Worm (Caenorhabditis elegans): ENCODE results near the gene T04F8.2.

The T04F8.2 gene

DNA sequence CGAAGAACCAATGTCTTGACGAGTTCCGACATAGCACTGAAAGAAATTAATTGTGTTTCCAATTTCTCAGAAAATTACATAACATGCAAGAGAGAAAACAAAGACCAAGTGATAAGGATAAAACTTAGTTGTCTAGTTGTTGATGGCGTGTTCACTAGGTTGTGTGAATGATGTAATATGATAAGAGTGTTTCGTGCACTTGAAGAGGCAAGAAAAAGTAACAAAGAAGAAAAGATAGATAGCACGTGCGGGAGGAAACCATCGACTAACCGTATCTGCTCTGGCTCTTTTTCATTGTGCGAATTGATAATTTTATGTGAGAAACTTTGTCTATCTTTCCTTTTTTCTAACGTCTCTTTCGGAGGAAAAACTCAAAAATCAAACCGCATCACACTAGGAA, 5.3 kb upstream of the T04F8.2 start, which contains the start of gene sfxn-1.5 (continued):
- peak; percentile 13 for TF ChIP-seq nhr-102 (tag; optimal IDR thresholded peaks at IDR 0.05)
- peak; percentile 97 for TF ChIP-seq pqm-1 (tag; optimal IDR thresholded peaks at IDR 0.05)
- no peak for TF ChIP-seq F49E8.2 (tag; optimal IDR thresholded peaks at IDR 0.05; ENCODE audit: borderline replicate concordance)
- TF ChIP-seq nhr-48 (tag; optimal IDR thresholded peaks at IDR 0.05), result peak; percentile 84
- no peak for TF ChIP-seq D1046.2 (GFP tag; IDR thresholded peaks at IDR 0.05)
- no peak for TF ChIP-seq ceh-82 (tag; optimal IDR thresholded peaks at IDR 0.05)
- TF ChIP-seq ceh-62 (tag; optimal IDR thresholded peaks at IDR 0.05), result no peak
- no peak for TF ChIP-seq attf-4 (tag; optimal IDR thresholded peaks at IDR 0.05)
- TF ChIP-seq lin-13 (GFP tag; optimal IDR thresholded peaks at IDR 0.05), result no peak
- no peak for TF ChIP-seq daf-16 (GFP tag; optimal IDR thresholded peaks at IDR 0.05)
- TF ChIP-seq daf-16 (tag; optimal IDR thresholded peaks at IDR 0.05), result peak; percentile 98
- peak; percentile 71 for TF ChIP-seq ztf-7 (tag; optimal IDR thresholded peaks at IDR 0.05)
- TF ChIP-seq F37D6.2 (tag; optimal IDR thresholded peaks at IDR 0.05), result no peak
- peak; percentile 90 for TF ChIP-seq nhr-77 (tag; optimal IDR thresholded peaks at IDR 0.05)
- peak; percentile 90 for TF ChIP-seq nhr-28 (tag; optimal IDR thresholded peaks at IDR 0.05)
- TF ChIP-seq unc-130 (GFP tag; optimal IDR thresholded peaks at IDR 0.05), result no peak
- peak; percentile 75 for TF ChIP-seq lin-1 (GFP tag; IDR thresholded peaks at IDR 0.05)
- peak in 1 of 2 experiments; percentile 23 for TF ChIP-seq hif-1 (tag; optimal IDR thresholded peaks at IDR 0.05)
- TF ChIP-seq vab-7 (GFP tag; IDR thresholded peaks at IDR 0.05), result no peak
- no peak for TF ChIP-seq dmd-8 (GFP tag; IDR thresholded peaks at IDR 0.05)
- peak; percentile 68 for TF ChIP-seq tra-1 (GFP tag; IDR thresholded peaks at IDR 0.05)
- TF ChIP-seq nhr-10 (tag; optimal IDR thresholded peaks at IDR 0.05), result peak; percentile 58
- TF ChIP-seq mxl-3 (GFP tag; optimal IDR thresholded peaks at IDR 0.05), result peak; percentile 55
- TF ChIP-seq hlh-30 (tag; optimal IDR thresholded peaks at IDR 0.05; ENCODE audit: insufficient read depth), result peak; percentile 16
- no peak for TF ChIP-seq Y105C5A.15 (GFP tag; IDR thresholded peaks at IDR 0.05)
- no peak for TF ChIP-seq cey-2 (tag; optimal IDR thresholded peaks at IDR 0.05; ENCODE audit: borderline replicate concordance, insufficient read depth)
- peak; percentile 6 for TF ChIP-seq T20F7.1 (GFP tag; optimal IDR thresholded peaks at IDR 0.05)
- TF ChIP-seq aha-1 (tag), result peak; percentile 32
- no peak for TF ChIP-seq Y75B8A.6 (GFP tag; IDR thresholded peaks at IDR 0.05)
- TF ChIP-seq spr-1 (tag; optimal IDR thresholded peaks at IDR 0.05), result no peak
- no peak for TF ChIP-seq ces-1 (GFP tag; optimal IDR thresholded peaks at IDR 0.05)
- no peak for TF ChIP-seq F10B5.3 (tag; optimal IDR thresholded peaks at IDR 0.05)

DNA sequence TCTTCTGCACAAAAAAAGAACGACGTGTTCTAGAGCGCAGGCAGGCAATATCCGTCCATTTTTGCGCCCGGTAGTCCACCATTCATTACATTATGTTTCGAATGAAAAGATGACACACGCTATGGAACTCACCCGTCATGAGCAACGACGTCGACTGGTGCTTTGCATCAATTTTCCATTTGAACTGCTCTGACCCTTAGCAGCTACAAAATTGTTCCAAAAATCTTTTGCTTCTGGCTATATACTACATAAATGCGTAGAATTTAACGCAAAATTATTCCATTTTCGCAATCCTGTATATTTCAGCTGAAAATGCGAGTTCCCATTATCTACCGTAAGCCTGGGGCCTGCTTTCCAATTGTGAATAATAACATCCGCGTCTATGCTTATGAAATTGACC, 2.0 kb upstream of the T04F8.2 start, which contains the start of gene T04F8.3:
Gene T04F8.3, plus strand, starts transcription at position 301 of the 400 bp plus-strand sequence.
- TF ChIP-seq rbr-2 (tag; optimal IDR thresholded peaks at IDR 0.05) (no peak), zip-11 (GFP tag; IDR thresholded peaks at IDR 0.05) (no peak), zfp-2 (tag; optimal IDR thresholded peaks at IDR 0.05) (no peak), F49E8.2 (tag; optimal IDR thresholded peaks at IDR 0.05; ENCODE audit: borderline replicate concordance) (no peak), fos-1 (tag; optimal IDR thresholded peaks at IDR 0.05) (no peak), nhr-102 (tag; optimal IDR thresholded peaks at IDR 0.05) (no peak), nhr-77 (tag; optimal IDR thresholded peaks at IDR 0.05) (no peak), egl-43 (GFP tag; IDR thresholded peaks at IDR 0.05) (no peak), ceh-20 (GFP tag; IDR thresholded peaks at IDR 0.05) (no peak), mxl-3 (GFP tag; optimal IDR thresholded peaks at IDR 0.05) (no peak), R02D3.7 (tag; optimal IDR thresholded peaks at IDR 0.05) (no peak), hmg-1.1 (GFP tag; IDR thresholded peaks at IDR 0.05) (no peak), pha-4 (GFP tag; IDR thresholded peaks at IDR 0.05) (no peak), pha-4 (tag; optimal IDR thresholded peaks at IDR 0.05) (no peak), ceh-32 (tag; optimal IDR thresholded peaks at IDR 0.05; ENCODE audit: poor library complexity) (no peak), ztf-11 (tag; optimal IDR thresholded peaks at IDR 0.05) (no peak), zfp-3 (GFP tag; conservative IDR thresholded peaks at IDR 0.05) (no peak), nhr-11 (tag; optimal IDR thresholded peaks at IDR 0.05) (no peak), mdt-29 (GFP tag; IDR thresholded peaks at IDR 0.05) (no peak), ceh-82 (tag; optimal IDR thresholded peaks at IDR 0.05) (no peak), Y48G9A.11 (GFP tag; IDR thresholded peaks at IDR 0.05) (no peak)
